Worm (Caenorhabditis elegans) whole organism, midembryonic: ENCODE data around the gene sra-12.

ENCODE experiments used
- T22C8.4 ChIP-seq: fragments of 200-800 bp; sonication (Bioruptor generic); IDR thresholded peaks from 2 replicates; pipeline ENCODE4 v1.3.6; 2022; ENCODE audit warnings: missing genetic modification characterization, missing compliant biosample characterization
- cog-1 ChIP-seq: sonication (generic microtip); optimal IDR thresholded peaks from 2 replicates; lab custom pipeline; 2016; ENCODE audit warnings: missing genetic modification characterization, missing compliant biosample characterization
- flt-1 ChIP-seq: fragments of 200-800 bp; sonication (Bioruptor generic); IDR thresholded peaks from 2 replicates; pipeline ENCODE4 v1.3.6; 2022; ENCODE audit warnings: missing genetic modification characterization, missing compliant biosample characterization
- klf-2 ChIP-seq: fragments of 200-800 bp; sonication (Bioruptor generic); conservative IDR thresholded peaks from 2 replicates; pipeline ENCODE4 v1.3.6; 2022; ENCODE audit warnings: missing genetic modification reagents, missing genetic modification characterization, missing compliant biosample characterization
- med-1 ChIP-seq: sonication (generic microtip); optimal IDR thresholded peaks from 2 replicates; lab custom pipeline; 2017; ENCODE audit warnings: missing genetic modification characterization, mild to moderate bottlenecking, missing compliant biosample characterization, antibody characterized with exemption, missing genetic modification reagents; ENCODE audit not compliant: insufficient read depth
- ref-1 ChIP-seq: fragments of 200-800 bp; sonication (Bioruptor generic); conservative IDR thresholded peaks from 2 replicates; pipeline ENCODE4 v1.3.6; 2022; ENCODE audit warnings: missing genetic modification reagents, missing genetic modification characterization, missing compliant biosample characterization
- tab-1 ChIP-seq: fragments of 200-800 bp; sonication (Bioruptor generic); IDR thresholded peaks from 2 replicates; pipeline ENCODE4 v1.3.6; 2022; ENCODE audit warnings: missing genetic modification characterization, missing compliant biosample characterization
- ztf-23 ChIP-seq: fragments of 200-800 bp; sonication (Bioruptor generic); IDR thresholded peaks from 2 replicates; pipeline ENCODE4 v1.3.6; 2022; ENCODE audit warnings: missing genetic modification reagents, missing genetic modification characterization, missing compliant biosample characterization
- ztf-29 ChIP-seq: fragments of 200-800 bp; sonication (Bioruptor generic); IDR thresholded peaks from 2 replicates; pipeline ENCODE4 v1.3.6; 2022; ENCODE audit warnings: missing genetic modification reagents, missing genetic modification characterization, missing compliant biosample characterization

- TF ChIP-seq flt-1 (GFP tag; lab: Robert Waterston, UW) (no peak), ztf-23 (GFP tag; lab: Robert Waterston, UW) (no peak), klf-2 (GFP tag; lab: Robert Waterston, UW) (no peak), tab-1 (GFP tag; lab: Robert Waterston, UW) (no peak), ztf-29 (no peak), T22C8.4 (GFP tag; lab: Robert Waterston, UW) (no peak), cog-1 (no peak), ref-1 (GFP tag; lab: Robert Waterston, UW) (no peak), med-1 (GFP tag; lab: Kevin White, UChicago) (no peak)
Observed at ce11 chrII:10950107-10950679, 45.9 kb upstream of the sra-12 start, which contains the start of gene gst-5.
